Worm (Caenorhabditis elegans): ENCODE measurements around the gene pals-29.
"Not testable (repeated sequence)": the region's sequence is repeated elsewhere in the genome, so short reads cannot be mapped to it uniquely, and the experiment has no call there.

Gene pals-29

ce11 chrIV:14554788-14555187 is 12.4 kb upstream of the pals-29 start, which contains the start of gene Y57G11B.6:
Y57G11B.6 (minus strand) TSS chrIV:14554888.
- TF ChIP-seq ztf-4 (tag; optimal IDR thresholded peaks at IDR 0.05) (no peak), unc-62 (GFP tag; optimal IDR thresholded peaks at IDR 0.05) (no peak), nhr-23 (tag; optimal IDR thresholded peaks at IDR 0.05) (no peak), eor-1 (tag; optimal IDR thresholded peaks at IDR 0.05) (no peak), zag-1 (tag; optimal IDR thresholded peaks at IDR 0.05) (no peak), ceh-28 (tag; optimal IDR thresholded peaks at IDR 0.05) (no peak), lin-15B (tag; optimal IDR thresholded peaks at IDR 0.05) (no peak), pha-4 (tag; optimal IDR thresholded peaks at IDR 0.05) (no peak), egl-5 (tag; optimal IDR thresholded peaks at IDR 0.05) (no peak), fkh-10 (GFP tag; optimal IDR thresholded peaks at IDR 0.05) (no peak), mml-1 (tag; optimal IDR thresholded peaks at IDR 0.05) (no peak), tbx-2 (tag; optimal IDR thresholded peaks at IDR 0.05) (no peak), nhr-11 (tag; optimal IDR thresholded peaks at IDR 0.05) (no peak), nhr-43 (tag; optimal IDR thresholded peaks at IDR 0.05; ENCODE audit: poor library complexity, severe bottlenecking) (no peak), jun-1 (tag; optimal IDR thresholded peaks at IDR 0.05) (no peak)

ce11 chrIV:14551870-14552269 is 9.5 kb upstream of the pals-29 start, which contains the start of gene pals-30:
pals-30 (minus strand) TSS chrIV:14551970.
- TF ChIP-seq fos-1, nhr-28, egl-27 (tag; optimal IDR thresholded peaks at IDR 0.05): not testable (repeated sequence)

DNA sequence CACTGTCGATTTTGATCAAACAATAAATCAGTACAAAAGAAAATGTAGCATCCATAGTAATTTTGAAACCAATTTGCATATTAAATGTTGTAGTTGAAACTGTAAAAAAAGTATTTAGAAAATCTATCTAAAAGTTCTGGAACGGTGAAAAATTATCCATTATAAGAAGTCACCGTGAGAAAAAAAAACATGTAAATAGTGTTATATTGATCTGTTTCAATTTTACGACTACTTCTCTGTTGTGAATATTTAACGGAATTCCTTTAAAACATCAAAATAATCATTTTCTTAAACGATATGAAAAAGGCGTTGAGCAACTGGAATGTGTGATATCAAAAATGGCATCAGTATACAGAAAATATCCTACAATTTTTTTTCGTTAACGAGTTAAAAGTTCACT is 6.9 kb upstream of the pals-29 start, which contains the start of gene T27E7.9:
TSS of gene T27E7.9 (minus strand) at position 101 of the 400 bp plus-strand sequence.
- TF ChIP-seq elt-1 (tag; optimal IDR thresholded peaks at IDR 0.05) = no peak
- TF ChIP-seq unc-39 (tag; optimal IDR thresholded peaks at IDR 0.05) = no peak
- no peak for TF ChIP-seq egl-5 (tag; optimal IDR thresholded peaks at IDR 0.05)
- no peak for TF ChIP-seq jun-1 (tag; optimal IDR thresholded peaks at IDR 0.05)
- no peak for TF ChIP-seq nhr-12 (tag; optimal IDR thresholded peaks at IDR 0.05)
- no peak for TF ChIP-seq nfya-1 (tag; optimal IDR thresholded peaks at IDR 0.05; ENCODE audit: insufficient read depth)
- TF ChIP-seq nhr-76 (tag; optimal IDR thresholded peaks at IDR 0.05) = no peak
- no peak for TF ChIP-seq sea-2 (GFP tag; optimal IDR thresholded peaks at IDR 0.05)
- no peak for TF ChIP-seq daf-12 (tag; optimal IDR thresholded peaks at IDR 0.05)
- no peak for TF ChIP-seq ceh-82 (tag; optimal IDR thresholded peaks at IDR 0.05)
- TF ChIP-seq ceh-16 (tag; optimal IDR thresholded peaks at IDR 0.05) = no peak
- TF ChIP-seq nhr-28 (tag; optimal IDR thresholded peaks at IDR 0.05) = no peak
- TF ChIP-seq fkh-10 (GFP tag; optimal IDR thresholded peaks at IDR 0.05) = no peak
- TF ChIP-seq eor-1 (tag; optimal IDR thresholded peaks at IDR 0.05) = no peak
- no peak for TF ChIP-seq mml-1 (tag; optimal IDR thresholded peaks at IDR 0.05)
- TF ChIP-seq ama-1 (optimal IDR thresholded peaks at IDR 0.05) = no peak
- TF ChIP-seq zag-1 (tag; optimal IDR thresholded peaks at IDR 0.05) = no peak
- TF ChIP-seq nhr-67 (tag; optimal IDR thresholded peaks at IDR 0.05) = no peak
- no peak for TF ChIP-seq tbx-2 (tag; optimal IDR thresholded peaks at IDR 0.05)

DNA sequence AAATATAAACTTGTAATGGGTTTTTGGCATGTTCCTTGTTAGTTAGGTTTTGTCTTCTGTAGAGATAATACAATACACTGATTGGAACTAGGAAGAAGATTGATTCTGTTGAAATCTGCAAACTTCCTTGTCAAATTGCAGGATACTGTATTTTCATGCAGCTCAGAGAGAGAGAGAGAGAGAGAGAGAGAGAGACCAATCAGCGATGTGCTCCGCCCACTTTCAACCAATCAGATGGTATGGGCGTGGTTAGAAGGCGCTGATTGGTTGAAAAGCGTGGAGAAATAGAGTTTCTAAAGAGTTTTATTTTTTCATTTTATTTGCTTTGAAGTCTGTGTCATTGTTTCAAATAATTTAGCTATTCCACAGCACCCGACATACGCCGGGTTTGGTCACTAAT is 4.9 kb upstream of the pals-29 start:
- TF ChIP-seq elt-2 (tag; optimal IDR thresholded peaks at IDR 0.05) (no peak), nhr-43 (tag; optimal IDR thresholded peaks at IDR 0.05; ENCODE audit: poor library complexity, severe bottlenecking) (no peak), nfya-1 (tag; optimal IDR thresholded peaks at IDR 0.05; ENCODE audit: insufficient read depth) (peak; percentile 88), nhr-237 (tag; optimal IDR thresholded peaks at IDR 0.05) (no peak), ceh-82 (tag; optimal IDR thresholded peaks at IDR 0.05) (no peak)

DNA sequence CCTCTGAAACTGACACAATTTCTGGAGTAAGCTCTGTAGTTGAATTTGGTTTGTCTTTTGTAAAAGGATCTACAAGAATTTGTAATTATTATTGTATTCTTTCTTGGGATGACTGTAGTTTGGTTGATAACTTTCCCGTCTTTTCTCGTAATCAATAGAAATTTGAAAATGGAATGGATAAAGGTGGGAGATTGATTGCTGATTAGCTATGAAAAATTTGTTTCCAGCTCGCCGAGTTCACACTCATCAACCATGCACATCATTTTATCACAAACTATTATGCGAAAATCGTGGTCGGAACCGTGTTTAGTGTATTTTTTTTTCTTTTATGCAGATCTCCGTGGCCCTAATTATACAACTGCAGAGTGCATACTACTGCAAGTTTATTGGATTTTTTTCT is 5.5 kb downstream of the pals-29 start, which contains the start of gene T27E7.5:
TSS of gene T27E7.5 (plus strand) at position 253 of the 400 bp plus-strand sequence.
- TF ChIP-seq pqm-1 (tag; optimal IDR thresholded peaks at IDR 0.05) (no peak), elt-2 (tag; optimal IDR thresholded peaks at IDR 0.05) (no peak), snpc-4 (tag; optimal IDR thresholded peaks at IDR 0.05) (no peak), daf-12 (tag; optimal IDR thresholded peaks at IDR 0.05) (no peak), pha-4 (tag; optimal IDR thresholded peaks at IDR 0.05) (no peak), nhr-77 (tag; optimal IDR thresholded peaks at IDR 0.05) (no peak), mml-1 (tag; optimal IDR thresholded peaks at IDR 0.05) (no peak), nhr-237 (tag; optimal IDR thresholded peaks at IDR 0.05) (no peak), nfya-1 (tag; optimal IDR thresholded peaks at IDR 0.05; ENCODE audit: insufficient read depth) (no peak), nhr-28 (tag; optimal IDR thresholded peaks at IDR 0.05) (no peak), lin-15B (tag; optimal IDR thresholded peaks at IDR 0.05) (no peak), lsy-12 (tag; optimal IDR thresholded peaks at IDR 0.05) (no peak), eor-1 (tag; optimal IDR thresholded peaks at IDR 0.05) (no peak), unc-62 (GFP tag; optimal IDR thresholded peaks at IDR 0.05) (no peak), ama-1 (optimal IDR thresholded peaks at IDR 0.05) (no peak), nhr-23 (tag; optimal IDR thresholded peaks at IDR 0.05) (no peak), aly-2 (tag; optimal IDR thresholded peaks at IDR 0.05) (no peak), zag-1 (tag; optimal IDR thresholded peaks at IDR 0.05) (no peak), egl-27 (tag; optimal IDR thresholded peaks at IDR 0.05) (no peak), nhr-12 (tag; optimal IDR thresholded peaks at IDR 0.05) (no peak)

Data from whole organism, L3 larva.